Fruit fly (Drosophila melanogaster) whole organism, wandering third instar larva: Measurements from ENCODE around the gene Sgsf.

Experiments
- CG9705 ChIP-seq: fragments of 200-800 bp; sonication (Bioruptor generic); optimal IDR thresholded peaks from 2 replicates; lab custom pipeline; 2018; ENCODE audit warnings: missing biosample characterization, mild to moderate bottlenecking, missing genetic modification characterization
- Myc ChIP-seq: fragments of >200 bp; optimal IDR thresholded peaks from 2 replicates; lab custom pipeline; 2017
- br ChIP-seq: fragments of 200-800 bp; sonication (Bioruptor generic); optimal IDR thresholded peaks from 2 replicates; lab custom pipeline; 2016; ENCODE audit warnings: missing biosample characterization, missing genetic modification characterization
- fru ChIP-seq: fragments of 200-800 bp; sonication (Bioruptor generic); optimal IDR thresholded peaks from 3 replicates; lab custom pipeline; 2016; ENCODE audit warnings: missing biosample characterization, mild to moderate bottlenecking, missing genetic modification characterization
- pan ChIP-seq: fragments of >200 bp; optimal IDR thresholded peaks from 2 replicates; lab custom pipeline; 2017
- rgr ChIP-seq: fragments of 200-800 bp; sonication (Bioruptor generic); optimal IDR thresholded peaks from 3 replicates; lab custom pipeline; 2016; ENCODE audit warnings: missing biosample characterization, mild to moderate bottlenecking, missing genetic modification characterization

- TF ChIP-seq br (GFP tag; lab: Kevin White, UChicago) (peak; percentile 66), Myc (lab: Kevin White, UChicago) (no peak), CG9705 (GFP tag; lab: Kevin White, UChicago) (no peak), fru (peak; percentile 81), rgr (GFP tag; lab: Kevin White, UChicago) (peak; percentile 33), pan (no peak)
Observed at dm6 chr3R:12369135-12369792, 27.8 kb downstream of the Sgsf start, which contains the start of gene GstD1.
